Worm (Caenorhabditis elegans) whole organism, late embryonic: ENCODE data around the gene nhr-18.

Source experiments
- hlh-30 ChIP-seq: sonication (generic microtip); optimal IDR thresholded peaks from 2 replicates; lab custom pipeline; 2017; ENCODE audit warnings: antibody characterized with exemption, missing genetic modification characterization, missing compliant biosample characterization; ENCODE audit not compliant: insufficient read depth
- rnt-1 ChIP-seq: sonication (generic microtip); optimal IDR thresholded peaks from 2 replicates; lab custom pipeline; 2016; ENCODE audit warnings: missing genetic modification characterization, missing compliant biosample characterization

DNA sequence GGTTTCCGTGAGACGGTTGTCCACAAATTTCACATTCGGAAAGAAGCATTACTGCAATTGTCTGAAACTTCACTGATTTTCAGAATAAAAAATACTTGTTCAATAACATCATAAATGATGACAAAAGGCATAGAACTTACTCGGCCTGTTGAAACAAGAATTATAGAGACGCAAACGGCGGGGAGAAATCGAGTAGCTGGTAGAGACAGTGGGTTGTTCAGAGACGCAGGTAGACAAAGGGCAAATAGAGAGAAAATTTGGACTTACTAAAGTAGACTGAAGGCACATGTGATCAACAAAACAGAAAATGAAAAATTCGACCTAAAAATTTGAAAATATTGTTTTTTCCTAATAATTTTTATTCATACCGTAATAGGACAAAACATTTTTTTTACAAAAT lies 32.7 kb downstream of the nhr-18 start, which contains the start of gene nhr-182:
- no peak for TF ChIP-seq rnt-1 (tag; lab: Kevin White, UChicago)
- TF ChIP-seq hlh-30 (tag; lab: Kevin White, UChicago), result no peak
